Worm (Caenorhabditis elegans): ENCODE results near the gene mans-2.

Gene mans-2

DNA sequence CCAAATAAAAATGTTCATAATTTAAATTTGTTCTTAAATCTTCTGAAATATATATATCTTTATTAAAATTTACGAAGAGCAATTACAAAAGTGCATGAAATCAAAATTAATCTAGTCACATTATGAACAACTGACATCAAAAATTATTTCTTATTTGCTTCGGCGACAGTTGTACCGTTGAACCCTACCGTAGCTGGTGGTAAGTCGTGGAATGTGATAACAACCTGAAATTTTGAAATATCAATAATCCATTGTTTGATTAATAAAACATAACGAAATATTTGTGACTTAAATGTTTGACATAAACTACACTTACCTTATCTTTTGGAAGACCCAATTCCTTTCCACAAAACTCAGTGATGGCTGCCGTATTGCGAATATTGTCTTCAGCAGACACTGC is 8.6 kb downstream of the mans-2 start:
- TF ChIP-seq tlp-1 (tag; optimal IDR thresholded peaks at IDR 0.05) (no peak), vab-15 (tag; optimal IDR thresholded peaks at IDR 0.05) (no peak), unc-98 (GFP tag; IDR thresholded peaks at IDR 0.05) (no peak), zip-4 (GFP tag; optimal IDR thresholded peaks at IDR 0.05) (no peak), xbp-1 (tag; optimal IDR thresholded peaks at IDR 0.05) (no peak), fkh-4 (tag; optimal IDR thresholded peaks at IDR 0.05; ENCODE audit: borderline replicate concordance) (no peak), F16B12.6 (tag; optimal IDR thresholded peaks at IDR 0.05) (no peak), lir-3 (tag; optimal IDR thresholded peaks at IDR 0.05; ENCODE audit: poor library complexity) (no peak), sptf-1 (tag; optimal IDR thresholded peaks at IDR 0.05) (no peak), nhr-71 (tag; optimal IDR thresholded peaks at IDR 0.05) (peak; percentile 29), blmp-1 (tag; optimal IDR thresholded peaks at IDR 0.05) (no peak), unc-86 (tag; optimal IDR thresholded peaks at IDR 0.05) (no peak), nhr-90 (tag; optimal IDR thresholded peaks at IDR 0.05; ENCODE audit: poor library complexity) (peak; percentile 39), lin-35 (GFP tag; optimal IDR thresholded peaks at IDR 0.05) (peak in 1 of 2 experiments; percentile 28), nhr-85 (tag) (no peak), nhr-237 (tag; optimal IDR thresholded peaks at IDR 0.05) (no peak), elt-2 (tag; optimal IDR thresholded peaks at IDR 0.05) (peak; percentile 82)

DNA sequence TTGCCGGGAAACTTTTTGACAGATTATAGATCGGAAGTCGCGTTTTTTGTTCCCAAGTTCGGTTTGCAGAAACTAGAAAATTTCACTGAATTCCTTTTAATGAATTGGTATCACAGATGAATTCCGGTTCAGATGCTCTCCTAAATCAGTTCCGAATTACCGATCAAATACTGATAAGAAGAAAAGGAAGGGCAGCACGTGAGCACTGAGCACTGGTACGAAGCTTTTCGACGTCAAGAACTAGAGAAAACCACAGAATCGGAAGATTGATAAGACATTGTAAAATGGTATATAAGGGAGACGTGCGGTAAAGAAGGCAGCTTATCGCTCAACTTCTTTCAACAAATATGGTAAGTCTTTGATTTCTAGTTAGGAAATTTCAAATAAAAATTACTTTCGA is 10.1 kb downstream of the mans-2 start, which contains the start of gene cpr-1:
cpr-1 (plus strand) TSS at position 319 of the 400 bp plus-strand sequence.
- TF ChIP-seq elt-2 (tag; optimal IDR thresholded peaks at IDR 0.05) (peak; percentile 98), isw-1 (GFP tag; IDR thresholded peaks at IDR 0.05) (no peak), efl-1 (optimal IDR thresholded peaks at IDR 0.05) (no peak), efl-1 (GFP tag; optimal IDR thresholded peaks at IDR 0.05 in 1 of 2) (peak in 1 of 2 experiments; percentile 78), nhr-71 (tag; optimal IDR thresholded peaks at IDR 0.05) (peak; percentile 17), ceh-8 (GFP tag; optimal IDR thresholded peaks at IDR 0.05) (no peak), jun-1 (tag; optimal IDR thresholded peaks at IDR 0.05) (peak; percentile 11), lin-35 (GFP tag; optimal IDR thresholded peaks at IDR 0.05) (peak in 1 of 2 experiments; percentile 41), pax-3 (tag; optimal IDR thresholded peaks at IDR 0.05) (peak; percentile 32), nhr-20 (tag; optimal IDR thresholded peaks at IDR 0.05) (peak; percentile 42), pqm-1 (tag; optimal IDR thresholded peaks at IDR 0.05) (peak; percentile 85)

DNA sequence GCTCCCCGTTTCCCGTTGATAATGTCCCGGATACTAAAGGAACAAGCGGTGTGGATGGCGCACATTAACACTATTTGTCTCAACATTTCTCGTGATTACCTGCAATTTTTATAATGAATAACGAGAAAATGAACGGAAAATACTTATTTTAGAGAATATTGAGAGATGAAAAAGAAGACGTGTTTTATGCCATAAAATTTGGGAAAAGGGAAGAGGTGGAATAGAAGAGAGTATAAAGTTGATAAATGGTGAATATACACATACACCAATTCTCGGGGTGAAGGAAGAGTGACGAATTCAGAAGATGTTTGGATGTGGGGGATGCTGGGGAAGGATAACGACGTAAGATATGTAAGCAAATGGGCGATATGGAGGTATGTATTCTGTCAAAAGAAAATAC is 20.6 kb downstream of the mans-2 start, which contains the start of gene F58H1.7:
F58H1.7 (minus strand) TSS at position 101 of the 400 bp plus-strand sequence.
- TF ChIP-seq nhr-84 (tag; optimal IDR thresholded peaks at IDR 0.05) (no peak), C16A3.4 (tag; optimal IDR thresholded peaks at IDR 0.05) (no peak), zip-4 (GFP tag; optimal IDR thresholded peaks at IDR 0.05) (no peak), grh-1 (GFP tag; IDR thresholded peaks at IDR 0.05) (no peak), aly-2 (tag; optimal IDR thresholded peaks at IDR 0.05) (no peak), elt-3 (tag; optimal IDR thresholded peaks at IDR 0.05) (no peak), ets-5 (GFP tag; IDR thresholded peaks at IDR 0.05) (no peak), lin-35 (GFP tag; optimal IDR thresholded peaks at IDR 0.05) (no peak), jun-1 (tag; optimal IDR thresholded peaks at IDR 0.05) (no peak), vab-15 (tag; optimal IDR thresholded peaks at IDR 0.05) (no peak), lir-3 (tag; optimal IDR thresholded peaks at IDR 0.05; ENCODE audit: poor library complexity) (no peak), mep-1 (tag; optimal IDR thresholded peaks at IDR 0.05) (no peak), dpl-1 (GFP tag; optimal IDR thresholded peaks at IDR 0.05) (no peak)

DNA sequence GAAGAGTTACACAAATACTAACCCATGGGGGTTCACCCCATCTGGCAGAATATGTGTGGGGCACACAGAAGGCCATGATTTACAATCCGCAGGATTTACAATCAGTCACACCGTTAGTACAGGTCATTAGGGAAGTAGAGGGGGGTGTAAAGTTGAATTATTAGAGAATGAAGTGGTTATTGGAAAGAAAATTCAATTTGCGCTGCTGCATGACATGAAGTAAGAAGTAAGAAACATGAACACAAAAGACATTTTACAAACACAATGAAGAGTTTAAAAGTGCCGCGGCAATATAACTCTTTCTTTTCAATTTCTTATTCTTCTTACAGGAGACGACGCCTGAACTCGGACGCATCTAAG is 24.5 kb downstream of the mans-2 start:
- TF ChIP-seq fkh-10 (GFP tag; optimal IDR thresholded peaks at IDR 0.05), result peak; percentile 37
- TF ChIP-seq ceh-63 (GFP tag; optimal IDR thresholded peaks at IDR 0.05), result no peak
- no peak for TF ChIP-seq efl-1 (optimal IDR thresholded peaks at IDR 0.05)
- peak in 1 of 2 experiments; percentile 20 for TF ChIP-seq efl-1 (GFP tag; optimal IDR thresholded peaks at IDR 0.05 in 1 of 2)
- no peak for TF ChIP-seq elt-3 (tag; optimal IDR thresholded peaks at IDR 0.05)
- TF ChIP-seq C16A3.4 (tag; optimal IDR thresholded peaks at IDR 0.05), result no peak
- no peak for TF ChIP-seq pax-3 (tag; optimal IDR thresholded peaks at IDR 0.05)
- no peak for TF ChIP-seq lir-3 (tag; optimal IDR thresholded peaks at IDR 0.05; ENCODE audit: poor library complexity)
- no peak for TF ChIP-seq mef-2 (tag; optimal IDR thresholded peaks at IDR 0.05)
- no peak for TF ChIP-seq isw-1 (GFP tag; IDR thresholded peaks at IDR 0.05)
- TF ChIP-seq lin-15B (tag; optimal IDR thresholded peaks at IDR 0.05), result no peak
- TF ChIP-seq mab-9 (GFP tag; IDR thresholded peaks at IDR 0.05), result no peak
- no peak for TF ChIP-seq fos-1 (tag; optimal IDR thresholded peaks at IDR 0.05)
- no peak for TF ChIP-seq nhr-12 (tag; optimal IDR thresholded peaks at IDR 0.05)
- TF ChIP-seq mep-1 (tag; optimal IDR thresholded peaks at IDR 0.05), result no peak
- TF ChIP-seq jun-1 (tag; optimal IDR thresholded peaks at IDR 0.05), result no peak
- no peak for TF ChIP-seq fkh-4 (tag; optimal IDR thresholded peaks at IDR 0.05; ENCODE audit: borderline replicate concordance)
- no peak for TF ChIP-seq unc-62 (GFP tag; optimal IDR thresholded peaks at IDR 0.05)
- TF ChIP-seq ceh-8 (GFP tag; optimal IDR thresholded peaks at IDR 0.05), result no peak
